Fruit fly (Drosophila melanogaster) whole organism, larva: Measurements from ENCODE around the gene CG31097.

Experiments used
- noc ChIP-seq: fragments of 200-800 bp; sonication (Bioruptor generic); optimal IDR thresholded peaks from 3 replicates; lab custom pipeline; 2019; ENCODE audit warnings: missing biosample characterization, mild to moderate bottlenecking, missing genetic modification characterization, moderate library complexity

Gene CG31097

dm6 chr3R:25297678-25298077 lies at the start of gene CG31097:
TSS of gene CG31097 (minus strand) at chr3R:25297778.
- no peak for TF ChIP-seq noc (tag; lab: Kevin White, UChicago)

DNA sequence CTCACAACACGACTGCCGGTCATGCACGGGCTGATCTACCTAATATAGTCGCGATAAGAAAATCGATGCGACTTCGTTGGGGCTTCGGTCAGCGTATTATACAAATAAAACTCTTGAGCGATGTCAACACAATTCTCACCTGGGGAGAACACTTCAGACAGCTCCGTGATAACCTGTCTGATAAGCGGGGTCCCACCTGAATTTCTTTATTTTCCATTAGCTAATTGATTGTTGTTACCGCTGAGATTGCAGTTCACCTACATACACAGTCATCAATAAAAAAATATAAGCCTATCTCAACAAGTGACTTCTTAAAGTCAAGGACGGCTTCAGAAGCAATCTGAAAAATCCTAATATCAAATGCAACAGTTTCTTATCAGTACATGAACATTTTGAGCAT lies 49.3 kb upstream of the CG31097 start, which contains the start of gene tobi:
Gene tobi (minus strand): TSS at position 23 of the 400 bp plus-strand sequence.
- TF ChIP-seq noc (tag; lab: Kevin White, UChicago), result no peak

- no peak for TF ChIP-seq noc (tag; lab: Kevin White, UChicago)
Observed at dm6 chr3R:25339952-25340351, 42.4 kb upstream of the CG31097 start, which contains the start of gene rha. TSS of gene rha (plus strand) at chr3R:25340252.

- TF ChIP-seq noc (tag; lab: Kevin White, UChicago), result no peak
Observed at dm6 chr3R:25335065-25335464, 37.5 kb upstream of the CG31097 start, which contains the start of the genes CG10669 and CG11902. TSS of gene CG10669 (minus strand) at chr3R:25335243. TSS of gene CG11902 (plus strand) at chr3R:25335257.

DNA sequence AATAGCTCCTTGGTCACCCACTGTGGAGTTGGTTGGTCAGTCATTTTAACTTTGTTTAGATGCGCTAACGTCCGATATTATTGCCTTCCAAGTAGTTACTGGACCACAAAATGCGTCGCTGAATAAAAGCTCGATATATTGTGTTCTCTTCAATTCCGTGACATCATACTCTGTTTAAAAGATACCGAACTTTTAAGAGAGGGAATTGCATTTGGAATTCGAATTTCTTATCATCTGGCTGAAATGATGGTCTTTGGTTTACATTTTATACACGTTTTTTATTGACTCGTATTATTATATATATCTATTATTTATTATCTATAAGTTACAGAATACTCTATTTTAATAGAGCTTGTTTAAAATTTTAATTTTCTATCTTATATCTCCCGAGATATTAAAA lies 33.5 kb upstream of the CG31097 start, which contains the start of gene CHKov2:
Gene CHKov2 (minus strand): TSS at position 101 of the 400 bp plus-strand sequence.
- TF ChIP-seq noc (tag; lab: Kevin White, UChicago), result no peak

dm6 chr3R:25329079-25329478 lies 31.5 kb upstream of the CG31097 start, which contains the start of gene CHKov1:
TSS of gene CHKov1 (minus strand) at chr3R:25329316.
- peak; percentile 48 for TF ChIP-seq noc (tag; lab: Kevin White, UChicago)

DNA sequence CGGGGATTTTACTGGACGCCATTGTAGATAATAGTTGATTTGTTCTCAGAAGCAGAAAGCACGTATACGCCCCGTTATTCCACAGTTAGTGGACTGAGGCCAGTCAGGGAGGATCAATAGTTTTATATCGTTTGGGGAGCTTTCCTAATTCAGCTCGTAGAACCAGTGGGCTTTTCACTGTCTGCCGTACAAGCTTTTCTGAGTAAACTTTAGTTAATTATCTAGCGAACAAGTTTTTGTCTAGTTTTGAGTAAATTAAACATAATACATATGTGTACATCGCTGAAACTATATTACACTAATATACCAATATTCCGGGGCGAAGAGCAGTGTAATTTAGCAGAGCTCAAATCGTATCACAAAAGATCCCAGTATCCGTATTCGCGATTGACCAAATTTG lies 25.1 kb upstream of the CG31097 start, which contains the start of gene CG10562:
Gene CG10562 (minus strand): TSS at position 101 of the 400 bp plus-strand sequence.
- TF ChIP-seq noc (tag; lab: Kevin White, UChicago), result no peak

DNA sequence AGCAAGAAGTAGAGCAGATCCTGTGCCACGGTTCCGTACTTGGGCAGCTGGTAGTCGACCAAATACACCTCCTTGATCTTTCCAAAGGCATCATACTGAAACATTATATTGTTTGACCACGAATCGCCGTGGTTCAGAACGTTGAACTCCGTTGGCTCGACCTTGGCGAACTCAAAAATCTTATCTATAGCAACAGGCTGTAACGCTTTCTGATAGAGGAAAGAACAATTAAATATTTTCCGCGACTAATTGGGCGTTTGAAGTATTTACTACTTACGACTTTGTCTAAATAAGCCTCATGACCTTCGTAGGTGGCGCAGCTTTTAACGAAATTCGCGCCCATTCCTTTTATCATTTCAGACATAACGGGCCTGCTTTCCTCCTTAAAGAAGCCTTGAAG lies 24.1 kb upstream of the CG31097 start:
- no peak for TF ChIP-seq noc (tag; lab: Kevin White, UChicago)

dm6 chr3R:25320898-25321297 lies 23.3 kb upstream of the CG31097 start:
- TF ChIP-seq noc (tag; lab: Kevin White, UChicago), result peak; percentile 34

- TF ChIP-seq noc (tag; lab: Kevin White, UChicago), result no peak
Observed at dm6 chr3R:25320051-25320705, 22.6 kb upstream of the CG31097 start, which contains the start of gene CG10560. TSS of gene CG10560 (minus strand) at chr3R:25320101.

DNA sequence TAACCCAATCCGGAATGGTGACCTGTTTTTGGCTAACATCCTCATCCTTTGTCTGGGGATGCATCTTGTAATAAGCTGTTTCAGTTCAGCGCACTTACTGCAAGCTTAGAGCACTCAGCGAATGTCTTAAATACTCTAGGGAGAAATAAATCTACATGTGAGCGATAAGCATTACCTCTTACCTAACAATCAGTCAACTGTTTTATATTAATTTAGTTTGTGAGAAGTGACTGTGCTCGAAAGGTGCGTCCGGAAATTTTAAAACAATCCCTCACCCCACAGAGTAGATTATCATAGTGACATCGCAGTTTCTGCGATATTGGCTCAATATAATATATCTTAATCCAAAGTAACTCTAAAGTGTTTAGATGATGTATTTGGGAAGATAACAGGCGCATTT lies 20.4 kb upstream of the CG31097 start, which contains the start of gene CG10553:
Gene CG10553 (minus strand): TSS at position 101 of the 400 bp plus-strand sequence.
- TF ChIP-seq noc (tag; lab: Kevin White, UChicago), result no peak

DNA sequence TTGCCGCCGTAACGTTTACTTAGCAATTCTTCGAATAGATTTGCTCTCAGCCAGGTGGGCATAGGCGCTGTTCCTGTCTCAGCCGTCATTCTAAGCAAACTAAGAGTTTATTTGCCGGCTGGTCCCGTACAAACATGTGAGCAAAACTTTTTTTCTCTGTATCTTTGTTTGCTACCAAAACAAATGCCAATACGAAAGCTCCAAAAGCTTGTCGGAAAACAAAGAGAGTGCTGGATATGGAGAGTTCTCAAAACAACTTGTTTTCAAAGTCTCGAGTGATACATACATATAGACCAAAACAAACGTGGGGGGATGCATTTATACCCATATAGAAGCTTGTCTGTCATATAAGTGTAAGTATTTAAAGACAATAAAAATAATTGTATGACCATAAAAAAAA lies 18.4 kb upstream of the CG31097 start, which contains the start of gene CG10559:
Gene CG10559 (minus strand): TSS at position 101 of the 400 bp plus-strand sequence.
- TF ChIP-seq noc (tag; lab: Kevin White, UChicago), result no peak

dm6 chr3R:25313771-25314170 lies 16.2 kb upstream of the CG31097 start, which contains the start of gene CG31087:
TSS of gene CG31087 (minus strand) at chr3R:25313833.
- TF ChIP-seq noc (tag; lab: Kevin White, UChicago), result no peak

dm6 chr3R:25312583-25312982 lies 15.0 kb upstream of the CG31097 start:
- TF ChIP-seq noc (tag; lab: Kevin White, UChicago), result no peak

dm6 chr3R:25310843-25311242 lies 13.3 kb upstream of the CG31097 start, which contains the start of gene CG31099:
TSS of gene CG31099 (minus strand) at chr3R:25310943.
- TF ChIP-seq noc (tag; lab: Kevin White, UChicago), result no peak

DNA sequence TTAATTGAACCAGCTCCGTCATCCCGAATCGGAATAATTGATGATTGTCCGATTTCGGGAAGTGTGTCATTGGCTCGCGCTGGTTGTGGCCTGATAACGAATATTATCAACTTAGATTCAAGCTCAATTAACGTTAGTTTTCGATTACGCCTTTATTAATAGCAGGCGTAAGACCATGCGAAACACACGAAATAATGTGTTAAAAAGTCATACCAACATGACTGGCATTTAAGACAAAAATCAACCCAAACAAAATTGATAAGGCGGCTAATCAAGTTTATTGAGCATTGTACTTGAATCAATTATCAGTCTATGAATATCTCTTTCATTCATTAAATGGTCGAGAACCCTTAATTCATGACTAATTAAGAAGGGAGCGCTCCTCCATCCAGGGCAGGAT lies 11.6 kb upstream of the CG31097 start:
- peak; percentile 1 for TF ChIP-seq noc (tag; lab: Kevin White, UChicago)
